Fruit fly (Drosophila melanogaster) S2 (cell line): ENCODE measurements around the gene IntS10.

Experiments
- CG8478 ChIP-seq: fragments of >200 bp; optimal IDR thresholded peaks from 2 replicates; lab custom pipeline; 2018
- CTCF ChIP-seq, 2 experiments: fragments of >200 bp; optimal IDR thresholded peaks; 2 replicates each; lab custom pipeline; 2018

- TF ChIP-seq CG8478 (lab: Kevin White, UChicago): no peak
- peak in 1 of 2 experiments; percentile 20 for TF ChIP-seq CTCF (optimal IDR thresholded peaks at IDR 0.05; lab: Kevin White, UChicago)
Measured at dm6 chr3L:3818566-3819325, 12.2 kb downstream of the IntS10 start, which contains the start of gene enc.
